Fruit fly (Drosophila melanogaster) whole organism, embryonic: ENCODE data around the gene APC4.
A peak's percentile ranks its signal among the peaks of the same experiment; 100 is the strongest.

Experiments used
- ATbp ChIP-seq: fragments of 200-800 bp; sonication (Bioruptor generic); optimal IDR thresholded peaks from 2 replicates; lab custom pipeline; 2017; ENCODE audit warnings: missing biosample characterization, mild to moderate bottlenecking, missing genetic modification characterization, missing genetic modification reagents
- Ada2b ChIP-seq: fragments of 200-800 bp; sonication (Bioruptor generic); IDR thresholded peaks from 2 replicates; pipeline ENCODE4 v1.3.6; 2022; ENCODE audit warnings: missing biosample characterization, missing genetic modification characterization
- Atf6 ChIP-seq: fragments of 200-800 bp; sonication (Bioruptor generic); IDR thresholded peaks from 2 replicates; pipeline ENCODE4 v1.3.6; 2022; ENCODE audit warnings: missing biosample characterization, missing genetic modification characterization
- Blimp-1 ChIP-seq: fragments of 200-800 bp; sonication (Bioruptor generic); optimal IDR thresholded peaks from 3 replicates; lab custom pipeline; 2018; ENCODE audit warnings: missing biosample characterization, missing genetic modification characterization, mild to moderate bottlenecking, moderate library complexity, missing genetic modification reagents
- CG10979 ChIP-seq: fragments of 200-800 bp; sonication (Bioruptor generic); optimal IDR thresholded peaks from 2 replicates; lab custom pipeline; 2018; ENCODE audit warnings: missing biosample characterization, mild to moderate bottlenecking, missing genetic modification characterization, moderate library complexity
- CG11504 ChIP-seq: fragments of 200-800 bp; sonication (Bioruptor generic); optimal IDR thresholded peaks from 3 replicates; lab custom pipeline; 2019; ENCODE audit warnings: missing biosample characterization, mild to moderate bottlenecking, missing genetic modification characterization, moderate library complexity
- CG12236 ChIP-seq: fragments of 200-800 bp; sonication (Bioruptor generic); optimal IDR thresholded peaks from 2 replicates; lab custom pipeline; 2016; ENCODE audit warnings: missing biosample characterization, missing genetic modification characterization
- CG12391 ChIP-seq: fragments of 200-800 bp; sonication (Bioruptor generic); optimal IDR thresholded peaks from 3 replicates; lab custom pipeline; 2018; ENCODE audit warnings: missing biosample characterization, mild to moderate bottlenecking, missing genetic modification characterization, moderate library complexity
- CG14014 ChIP-seq: fragments of 200-800 bp; sonication (Bioruptor generic); IDR thresholded peaks from 2 replicates; pipeline ENCODE4 v1.3.6; 2022; ENCODE audit warnings: missing biosample characterization, missing genetic modification characterization
- CG15269 ChIP-seq: fragments of 200-800 bp; sonication (Bioruptor generic); optimal IDR thresholded peaks from 2 replicates; lab custom pipeline; 2018; ENCODE audit warnings: missing biosample characterization, mild to moderate bottlenecking, missing genetic modification characterization, moderate library complexity
- CG16863 ChIP-seq: fragments of 200-800 bp; sonication (Bioruptor generic); optimal IDR thresholded peaks from 3 replicates; lab custom pipeline; 2016; ENCODE audit warnings: missing biosample characterization, missing genetic modification characterization
- CG17359 ChIP-seq: fragments of 200-800 bp; sonication (Bioruptor generic); optimal IDR thresholded peaks from 3 replicates; lab custom pipeline; 2018; ENCODE audit warnings: missing biosample characterization, mild to moderate bottlenecking, missing genetic modification characterization, moderate library complexity
- CG17568 ChIP-seq: fragments of 200-800 bp; sonication (Bioruptor generic); optimal IDR thresholded peaks from 2 replicates; lab custom pipeline; 2018; ENCODE audit warnings: missing biosample characterization, mild to moderate bottlenecking, missing genetic modification characterization, moderate library complexity
- CG18262 ChIP-seq: fragments of 200-800 bp; optimal IDR thresholded peaks from 3 replicates; lab custom pipeline; 2019; ENCODE audit warnings: missing biosample characterization, mild to moderate bottlenecking, missing genetic modification characterization, moderate library complexity
- CG2120 ChIP-seq: fragments of 200-800 bp; sonication (Bioruptor generic); optimal IDR thresholded peaks from 3 replicates; lab custom pipeline; 2016; ENCODE audit warnings: missing biosample characterization, missing genetic modification characterization
- CG31441 ChIP-seq: fragments of 200-800 bp; sonication (Bioruptor generic); IDR thresholded peaks from 2 replicates; pipeline ENCODE4 v1.3.6; 2022; ENCODE audit warnings: missing biosample characterization, missing genetic modification characterization
- CG32772 ChIP-seq: fragments of 200-800 bp; sonication (Bioruptor generic); IDR thresholded peaks from 2 replicates; pipeline ENCODE4 v1.3.6; 2022; ENCODE audit warnings: missing biosample characterization, missing genetic modification characterization
- CG3847 ChIP-seq: fragments of 200-800 bp; sonication (Bioruptor generic); IDR thresholded peaks from 2 replicates; pipeline ENCODE4 v1.3.6; 2022; ENCODE audit warnings: missing biosample characterization, missing genetic modification characterization
- CG4424 ChIP-seq: fragments of 200-800 bp; sonication (Bioruptor generic); optimal IDR thresholded peaks from 3 replicates; lab custom pipeline; 2016; ENCODE audit warnings: missing biosample characterization, missing genetic modification characterization
- CG7839 ChIP-seq: fragments of 200-800 bp; sonication (Bioruptor generic); optimal IDR thresholded peaks from 3 replicates; lab custom pipeline; 2018; ENCODE audit warnings: missing biosample characterization, mild to moderate bottlenecking, missing genetic modification characterization, moderate library complexity
- CG9817 ChIP-seq: fragments of 200-800 bp; sonication (Bioruptor generic); optimal IDR thresholded peaks from 2 replicates; lab custom pipeline; 2018; ENCODE audit warnings: missing biosample characterization, mild to moderate bottlenecking, missing genetic modification characterization, moderate library complexity
- CG9932 ChIP-seq: fragments of 200-800 bp; sonication (Bioruptor generic); IDR thresholded peaks from 2 replicates; pipeline ENCODE4 v1.3.6; 2022; ENCODE audit warnings: missing biosample characterization, missing genetic modification characterization
- CoRest ChIP-seq: fragments of 200-800 bp; sonication (Bioruptor generic); optimal IDR thresholded peaks from 3 replicates; lab custom pipeline; 2018; ENCODE audit warnings: missing biosample characterization, mild to moderate bottlenecking, missing genetic modification characterization, moderate library complexity
- HHEX ChIP-seq: fragments of 200-800 bp; sonication (Bioruptor generic); optimal IDR thresholded peaks from 3 replicates; lab custom pipeline; 2017; ENCODE audit warnings: missing biosample characterization, mild to moderate bottlenecking, missing genetic modification characterization, missing genetic modification reagents
- Hmr ChIP-seq: fragments of 200-800 bp; sonication (Bioruptor generic); optimal IDR thresholded peaks from 3 replicates; lab custom pipeline; 2017; ENCODE audit warnings: mild to moderate bottlenecking, missing biosample characterization, missing genetic modification reagents, missing genetic modification characterization
- Med ChIP-seq: fragments of 200-800 bp; sonication (Bioruptor generic); peaks from one replicate; lab custom pipeline; 2016; ENCODE audit warnings: missing biosample characterization, missing genetic modification characterization, mild to moderate bottlenecking, inconsistent platforms, moderate library complexity
- NfI ChIP-seq: fragments of 200-800 bp; sonication (Bioruptor generic); optimal IDR thresholded peaks from 3 replicates; lab custom pipeline; 2018; ENCODE audit warnings: missing biosample characterization, mild to moderate bottlenecking, missing genetic modification characterization, moderate library complexity
- Oli ChIP-seq: fragments of 200-800 bp; sonication (Bioruptor generic); optimal IDR thresholded peaks from 2 replicates; lab custom pipeline; 2018; ENCODE audit warnings: missing biosample characterization, mild to moderate bottlenecking, missing genetic modification characterization, moderate library complexity
- Poxn ChIP-seq: fragments of 200-800 bp; sonication (Bioruptor generic); IDR thresholded peaks from 2 replicates; pipeline ENCODE4 v1.3.6; 2022; ENCODE audit warnings: missing biosample characterization, missing genetic modification characterization
- Scr ChIP-seq: fragments of 200-800 bp; sonication (Bioruptor generic); IDR thresholded peaks from 2 replicates; pipeline ENCODE4 v1.3.6; 2022; ENCODE audit warnings: missing biosample characterization, missing genetic modification characterization; ENCODE audit not compliant: partially characterized antibody
- Sox100B ChIP-seq: fragments of 200-800 bp; sonication (Bioruptor generic); optimal IDR thresholded peaks from 3 replicates; lab custom pipeline; 2018; ENCODE audit warnings: missing biosample characterization, mild to moderate bottlenecking, missing genetic modification characterization
- Sox102F ChIP-seq: fragments of 200-800 bp; sonication (Bioruptor generic); optimal IDR thresholded peaks from 2 replicates; lab custom pipeline; 2018; ENCODE audit warnings: missing biosample characterization, mild to moderate bottlenecking, missing genetic modification characterization, moderate library complexity
- Xbp1 ChIP-seq: fragments of 200-800 bp; sonication (Bioruptor generic); optimal IDR thresholded peaks from 3 replicates; lab custom pipeline; 2016; ENCODE audit warnings: missing biosample characterization, mild to moderate bottlenecking, missing genetic modification characterization
- caup ChIP-seq: fragments of 200-800 bp; sonication (Bioruptor generic); optimal IDR thresholded peaks from 3 replicates; lab custom pipeline; 2017; ENCODE audit warnings: missing biosample characterization, mild to moderate bottlenecking, missing genetic modification characterization, moderate library complexity; ENCODE audit not compliant: severe bottlenecking
- eve ChIP-seq, 2 experiments: fragments of >200 bp; optimal IDR thresholded peaks; 2 replicates each; lab custom pipeline; 2017; ENCODE audit warnings: missing biosample characterization in 2 of 2, missing genetic modification characterization in 2 of 2
- fd96Cb ChIP-seq: fragments of 200-800 bp; sonication (Bioruptor generic); optimal IDR thresholded peaks from 2 replicates; lab custom pipeline; 2018; ENCODE audit warnings: missing biosample characterization, mild to moderate bottlenecking, missing genetic modification characterization, moderate library complexity
- h ChIP-seq: fragments of >200 bp; optimal IDR thresholded peaks from 2 replicates; lab custom pipeline; 2017
- kay ChIP-seq: fragments of 200-800 bp; sonication (Bioruptor generic); optimal IDR thresholded peaks from 2 replicates; lab custom pipeline; 2016; ENCODE audit warnings: missing biosample characterization, missing genetic modification characterization
- lilli ChIP-seq: fragments of 200-800 bp; sonication (Bioruptor generic); optimal IDR thresholded peaks from 3 replicates; lab custom pipeline; 2016; ENCODE audit warnings: missing biosample characterization, missing genetic modification characterization
- phol ChIP-seq: fragments of 200-800 bp; sonication (Bioruptor generic); optimal IDR thresholded peaks from 3 replicates; lab custom pipeline; 2018; ENCODE audit warnings: missing biosample characterization, mild to moderate bottlenecking, missing genetic modification characterization, moderate library complexity
- prd ChIP-seq, 3 experiments: fragments of >200 bp in 2 of 3; fragments of 200-800 bp in 1 of 3; sonication (Bioruptor generic) in 1 of 3; optimal IDR thresholded peaks in 2 of 3; IDR thresholded peaks in 1 of 3; 2 replicates in 2 of 3; 3 replicates in 1 of 3; pipeline versions ENCODE4 v1.3.6 to Lab custom; 2017 to 2022; ENCODE audit warnings: missing biosample characterization in 1 of 3, missing genetic modification characterization in 1 of 3
- sisA ChIP-seq: fragments of 200-800 bp; sonication (Bioruptor generic); IDR thresholded peaks from 2 replicates; pipeline ENCODE4 v1.3.6; 2022; ENCODE audit warnings: missing biosample characterization, missing genetic modification characterization
- slbo ChIP-seq: fragments of 200-800 bp; sonication (Bioruptor generic); IDR thresholded peaks from 2 replicates; pipeline ENCODE4 v1.3.6; 2022; ENCODE audit warnings: missing biosample characterization, missing genetic modification characterization
- sug ChIP-seq: fragments of 200-800 bp; optimal IDR thresholded peaks from 2 replicates; lab custom pipeline; 2019; ENCODE audit warnings: missing biosample characterization, mild to moderate bottlenecking, missing genetic modification characterization, moderate library complexity
- unc-4 ChIP-seq: fragments of 200-800 bp; sonication (Bioruptor generic); IDR thresholded peaks from 2 replicates; pipeline ENCODE4 v1.3.6; 2022; ENCODE audit warnings: missing biosample characterization, missing genetic modification characterization; ENCODE audit not compliant: partially characterized antibody
- unpg ChIP-seq: fragments of 200-800 bp; sonication (Bioruptor generic); optimal IDR thresholded peaks from 3 replicates; lab custom pipeline; 2018; ENCODE audit warnings: missing biosample characterization, mild to moderate bottlenecking, missing genetic modification characterization, moderate library complexity
- z ChIP-seq: fragments of 200-800 bp; sonication (Bioruptor generic); IDR thresholded peaks from 3 replicates; pipeline ENCODE4 v1.3.6; 2022; ENCODE audit warnings: missing biosample characterization, missing genetic modification characterization

Gene APC4

dm6 chrX:9066802-9067489 lies 15.8 kb upstream of the APC4 start (continued):
- 0 out of 2 replicates have a peak, but pooled peaks have one; percentile 15 for TF ChIP-seq CG3847 (GFP tag; lab: Robert Waterston, UW)
- no peak for TF ChIP-seq Poxn (GFP tag; lab: Robert Waterston, UW)
- peak; percentile 43 for TF ChIP-seq Med (GFP tag; lab: Kevin White, UChicago)
- peak; percentile 28 for TF ChIP-seq CG17359 (tag; lab: Kevin White, UChicago)
- peak; percentile 26 for TF ChIP-seq fd96Cb (tag; lab: Kevin White, UChicago)
- peak; percentile 12 for TF ChIP-seq CG9817 (tag; lab: Kevin White, UChicago)
- TF ChIP-seq Hmr (GFP tag; lab: Kevin White, UChicago): peak; percentile 28
- peak; percentile 42 for TF ChIP-seq unpg (GFP tag; lab: Kevin White, UChicago)
- TF ChIP-seq Xbp1 (GFP tag; lab: Kevin White, UChicago): peak; percentile 15
- TF ChIP-seq CG18262: peak; percentile 10
- no peak for TF ChIP-seq CG32772
- peak; percentile 35 for TF ChIP-seq Oli (tag; lab: Kevin White, UChicago)
- peak; percentile 18 for TF ChIP-seq HHEX (GFP tag; lab: Kevin White, UChicago)
- TF ChIP-seq caup (GFP tag; lab: Kevin White, UChicago): peak; percentile 17
- no peak for TF ChIP-seq lilli (GFP tag; lab: Kevin White, UChicago)
- TF ChIP-seq ATbp (GFP tag; lab: Kevin White, UChicago): no peak
- no peak for TF ChIP-seq unc-4 (GFP tag; lab: Robert Waterston, UW)
- TF ChIP-seq CG11504: peak; percentile 38
- TF ChIP-seq CoRest (tag; lab: Kevin White, UChicago): peak; percentile 3
- TF ChIP-seq eve (GFP tag; optimal IDR thresholded peaks at IDR 0.05; lab: Kevin White, UChicago): peak in 1 of 2 experiments; percentile 54
- peak; percentile 6 for TF ChIP-seq NfI (GFP tag; lab: Kevin White, UChicago)
- TF ChIP-seq h: no peak
- TF ChIP-seq Sox100B: peak; percentile 0
- TF ChIP-seq CG17568 (GFP tag; lab: Kevin White, UChicago): no peak
- TF ChIP-seq CG4424 (GFP tag; lab: Kevin White, UChicago): peak; percentile 7
- no peak for TF ChIP-seq kay
- TF ChIP-seq Ada2b: peak; percentile 59
- TF ChIP-seq sisA (GFP tag; lab: Robert Waterston, UW): peak; percentile 57
- peak; percentile 36 for TF ChIP-seq phol (tag; lab: Kevin White, UChicago)
- TF ChIP-seq prd (optimal IDR thresholded peaks at IDR 0.05; lab: Kevin White, UChicago): no peak
- TF ChIP-seq prd (GFP tag; IDR thresholded peaks at IDR 0.05; lab: Robert Waterston, UW): peak; percentile 54; the same call in 2 of the 3 replicates
- no peak for TF ChIP-seq sug
- TF ChIP-seq CG12391 (tag; lab: Kevin White, UChicago): peak; percentile 11
- TF ChIP-seq CG16863 (GFP tag; lab: Kevin White, UChicago): no peak
- TF ChIP-seq slbo (GFP tag; lab: Robert Waterston, UW): peak; percentile 56
- peak; percentile 48 for TF ChIP-seq CG7839 (tag; lab: Kevin White, UChicago)
- no peak for TF ChIP-seq Scr
- TF ChIP-seq CG12236: no peak
- TF ChIP-seq CG2120 (GFP tag; lab: Kevin White, UChicago): peak; percentile 19
- TF ChIP-seq CG9932 (GFP tag; lab: Robert Waterston, UW): peak; percentile 55
- peak; percentile 46 for TF ChIP-seq CG15269 (tag; lab: Kevin White, UChicago)
- 0 out of 3 replicates have a peak, but pooled peaks have one; percentile 13 for TF ChIP-seq z (GFP tag; lab: Robert Waterston, UW)
- 0 out of 2 replicates have a peak, but pooled peaks have one; percentile 20 for TF ChIP-seq CG31441
- TF ChIP-seq Sox102F: peak; percentile 52
- no peak for TF ChIP-seq CG14014
- TF ChIP-seq Atf6 (GFP tag; lab: Robert Waterston, UW): peak; percentile 31; the same call in 1 of the 2 replicates
- peak; percentile 32 for TF ChIP-seq Blimp-1
- peak; percentile 34 for TF ChIP-seq CG10979 (tag; lab: Kevin White, UChicago)
